Fruit fly (Drosophila melanogaster) whole organism, embryonic: Measurements from ENCODE around the gene CG5157.
A peak's percentile ranks its signal among the peaks of the same experiment; 100 is the strongest.

Experiments
- Bgb ChIP-seq: fragments of 200-800 bp; sonication (Bioruptor generic); IDR thresholded peaks from 2 replicates; pipeline ENCODE4 v1.3.6; 2022; ENCODE audit warnings: missing biosample characterization, missing genetic modification characterization; ENCODE audit not compliant: partially characterized antibody
- CG1024 ChIP-seq: fragments of 200-800 bp; sonication (Bioruptor generic); IDR thresholded peaks from 2 replicates; pipeline ENCODE4 v1.3.6; 2022; ENCODE audit warnings: missing biosample characterization, missing genetic modification characterization
- CG10543 ChIP-seq: fragments of 200-800 bp; sonication (Bioruptor generic); optimal IDR thresholded peaks from 3 replicates; lab custom pipeline; 2017; ENCODE audit warnings: missing biosample characterization, mild to moderate bottlenecking, missing genetic modification characterization, moderate library complexity
- CG11695 ChIP-seq: fragments of 200-800 bp; sonication (Bioruptor generic); IDR thresholded peaks from 3 replicates; pipeline ENCODE4 v1.3.6; 2022; ENCODE audit warnings: missing biosample characterization, missing genetic modification characterization
- CG11696 ChIP-seq: fragments of 200-800 bp; sonication (Bioruptor generic); IDR thresholded peaks from 2 replicates; pipeline ENCODE4 v1.3.6; 2022; ENCODE audit warnings: missing biosample characterization, missing genetic modification characterization
- CG12155 ChIP-seq: fragments of 200-800 bp; sonication (Bioruptor generic); optimal IDR thresholded peaks from 3 replicates; lab custom pipeline; 2016; ENCODE audit warnings: missing biosample characterization, missing genetic modification characterization
- CG1529 ChIP-seq: fragments of 200-800 bp; sonication (Bioruptor generic); optimal IDR thresholded peaks from 3 replicates; lab custom pipeline; 2018; ENCODE audit warnings: missing biosample characterization, missing genetic modification characterization
- CG1602 ChIP-seq: fragments of 200-800 bp; sonication (Bioruptor generic); optimal IDR thresholded peaks from 3 replicates; lab custom pipeline; 2016; ENCODE audit warnings: missing biosample characterization, missing genetic modification characterization
- CG17359 ChIP-seq: fragments of 200-800 bp; sonication (Bioruptor generic); optimal IDR thresholded peaks from 3 replicates; lab custom pipeline; 2018; ENCODE audit warnings: missing biosample characterization, mild to moderate bottlenecking, missing genetic modification characterization, moderate library complexity
- CG18262 ChIP-seq: fragments of 200-800 bp; optimal IDR thresholded peaks from 3 replicates; lab custom pipeline; 2019; ENCODE audit warnings: missing biosample characterization, mild to moderate bottlenecking, missing genetic modification characterization, moderate library complexity
- CG2116 ChIP-seq: fragments of 200-800 bp; sonication (Bioruptor generic); optimal IDR thresholded peaks from 3 replicates; lab custom pipeline; 2018; ENCODE audit warnings: missing biosample characterization, mild to moderate bottlenecking, missing genetic modification characterization
- CG2202 ChIP-seq: fragments of 200-800 bp; sonication (Bioruptor generic); optimal IDR thresholded peaks from 2 replicates; lab custom pipeline; 2018; ENCODE audit warnings: missing biosample characterization, mild to moderate bottlenecking, missing genetic modification characterization
- CG2712 ChIP-seq: fragments of 200-800 bp; optimal IDR thresholded peaks from 3 replicates; lab custom pipeline; 2019; ENCODE audit warnings: missing biosample characterization, mild to moderate bottlenecking, missing genetic modification characterization, moderate library complexity
- CG33557 ChIP-seq: fragments of 200-800 bp; sonication (Bioruptor generic); optimal IDR thresholded peaks from 2 replicates; lab custom pipeline; 2019; ENCODE audit warnings: missing biosample characterization, mild to moderate bottlenecking, missing genetic modification characterization, moderate library complexity
- CG3847 ChIP-seq: fragments of 200-800 bp; sonication (Bioruptor generic); IDR thresholded peaks from 2 replicates; pipeline ENCODE4 v1.3.6; 2022; ENCODE audit warnings: missing biosample characterization, missing genetic modification characterization
- CG43689 ChIP-seq: fragments of 200-800 bp; sonication (Bioruptor generic); IDR thresholded peaks from 2 replicates; pipeline ENCODE4 v1.3.6; 2022; ENCODE audit warnings: missing biosample characterization, missing genetic modification characterization
- CG6791 ChIP-seq: fragments of 200-800 bp; sonication (Bioruptor generic); IDR thresholded peaks from 3 replicates; pipeline ENCODE4 v1.3.6; 2022; ENCODE audit warnings: missing biosample characterization, missing genetic modification characterization; ENCODE audit not compliant: partially characterized antibody
- CG6854 ChIP-seq: fragments of 200-800 bp; sonication (Bioruptor generic); optimal IDR thresholded peaks from 3 replicates; lab custom pipeline; 2017; ENCODE audit warnings: missing biosample characterization, mild to moderate bottlenecking, missing genetic modification characterization
- CG7357 ChIP-seq: fragments of 200-800 bp; sonication (Bioruptor generic); IDR thresholded peaks from 3 replicates; pipeline ENCODE4 v1.3.6; 2022; ENCODE audit warnings: missing biosample characterization, missing genetic modification characterization
- CG8089 ChIP-seq: fragments of 200-800 bp; sonication (Bioruptor generic); optimal IDR thresholded peaks from 3 replicates; lab custom pipeline; 2016; ENCODE audit warnings: missing biosample characterization, missing genetic modification characterization
- CG9609 ChIP-seq: fragments of 200-800 bp; sonication (Bioruptor generic); optimal IDR thresholded peaks from 3 replicates; lab custom pipeline; 2016; ENCODE audit warnings: missing biosample characterization, missing genetic modification characterization
- Chrac-16 ChIP-seq: fragments of 200-800 bp; sonication (Bioruptor generic); optimal IDR thresholded peaks from 3 replicates; lab custom pipeline; 2016; ENCODE audit warnings: missing biosample characterization, missing genetic modification characterization
- CkIIα-i1 ChIP-seq: fragments of 200-800 bp; sonication (Bioruptor generic); IDR thresholded peaks from 2 replicates; pipeline ENCODE4 v1.3.6; 2022; ENCODE audit warnings: missing biosample characterization, missing genetic modification characterization
- Mrtf ChIP-seq: fragments of 200-800 bp; sonication (Bioruptor generic); IDR thresholded peaks from 3 replicates; pipeline ENCODE4 v1.3.6; 2022; ENCODE audit warnings: missing biosample characterization, missing genetic modification characterization
- Sin3A ChIP-seq: fragments of >200 bp; optimal IDR thresholded peaks from 2 replicates; lab custom pipeline; 2018
- Spps ChIP-seq: fragments of 200-800 bp; sonication (Bioruptor generic); optimal IDR thresholded peaks from 2 replicates; lab custom pipeline; 2018; ENCODE audit warnings: missing biosample characterization, mild to moderate bottlenecking, missing genetic modification characterization
- Vsx1 ChIP-seq: fragments of 200-800 bp; sonication (Bioruptor generic); optimal IDR thresholded peaks from 2 replicates; lab custom pipeline; 2017; ENCODE audit warnings: missing biosample characterization, mild to moderate bottlenecking, missing genetic modification characterization, missing genetic modification reagents
- ab ChIP-seq: fragments of 200-800 bp; sonication (Bioruptor generic); optimal IDR thresholded peaks from 2 replicates; lab custom pipeline; 2016; ENCODE audit warnings: missing biosample characterization, missing genetic modification characterization
- ac ChIP-seq: fragments of 200-800 bp; sonication (Bioruptor generic); optimal IDR thresholded peaks from 3 replicates; lab custom pipeline; 2017; ENCODE audit warnings: missing biosample characterization, mild to moderate bottlenecking, missing genetic modification characterization
- bigmax ChIP-seq: fragments of 200-800 bp; sonication (Bioruptor generic); optimal IDR thresholded peaks from 2 replicates; lab custom pipeline; 2018; ENCODE audit warnings: missing biosample characterization, mild to moderate bottlenecking, missing genetic modification characterization
- bsh ChIP-seq, 2 experiments: fragments of 200-800 bp; sonication (Bioruptor generic); optimal IDR thresholded peaks; 2 replicates each; lab custom pipeline; 2017 to 2018; ENCODE audit warnings: mild to moderate bottlenecking in 2 of 2, missing biosample characterization in 2 of 2, missing genetic modification characterization in 2 of 2, moderate library complexity in 1 of 2
- btn ChIP-seq: fragments of 200-800 bp; sonication (Bioruptor generic); optimal IDR thresholded peaks from 2 replicates; lab custom pipeline; 2016; ENCODE audit warnings: missing biosample characterization, missing genetic modification characterization
- cas ChIP-seq: fragments of 200-800 bp; sonication (Bioruptor generic); IDR thresholded peaks from 2 replicates; pipeline ENCODE4 v1.3.6; 2022; ENCODE audit warnings: missing biosample characterization, missing genetic modification characterization
- eve ChIP-seq, 2 experiments: fragments of >200 bp; optimal IDR thresholded peaks; 2 replicates each; lab custom pipeline; 2017; ENCODE audit warnings: missing biosample characterization in 2 of 2, missing genetic modification characterization in 2 of 2
- fd3F ChIP-seq: fragments of 200-800 bp; sonication (Bioruptor generic); optimal IDR thresholded peaks from 2 replicates; lab custom pipeline; 2018; ENCODE audit warnings: missing biosample characterization, mild to moderate bottlenecking, missing genetic modification characterization, moderate library complexity
- gcm2 ChIP-seq: fragments of 200-800 bp; sonication (Bioruptor generic); optimal IDR thresholded peaks from 2 replicates; lab custom pipeline; 2016; ENCODE audit warnings: missing biosample characterization, missing genetic modification characterization
- gro ChIP-seq: fragments of 200-800 bp; sonication (Bioruptor generic); optimal IDR thresholded peaks from 2 replicates; lab custom pipeline; 2016; ENCODE audit warnings: missing biosample characterization, missing genetic modification characterization
- hkb ChIP-seq, 2 experiments: fragments of 200-800 bp in 1 of 2; fragments of >200 bp in 1 of 2; sonication (Bioruptor generic) in 1 of 2; IDR thresholded peaks in 1 of 2; optimal IDR thresholded peaks in 1 of 2; 2 replicates each; pipeline versions ENCODE4 v1.3.6 to Lab custom; 2017 to 2022; ENCODE audit warnings: missing biosample characterization in 1 of 2, missing genetic modification characterization in 1 of 2
- nau ChIP-seq: fragments of 200-800 bp; sonication (Bioruptor generic); optimal IDR thresholded peaks from 3 replicates; lab custom pipeline; 2017; ENCODE audit warnings: missing biosample characterization, mild to moderate bottlenecking, missing genetic modification characterization, missing genetic modification reagents
- nerfin-1 ChIP-seq: fragments of 200-800 bp; sonication (Bioruptor generic); optimal IDR thresholded peaks from 3 replicates; lab custom pipeline; 2019; ENCODE audit warnings: missing biosample characterization, mild to moderate bottlenecking, missing genetic modification characterization, moderate library complexity
- onecut ChIP-seq: fragments of 200-800 bp; sonication (Bioruptor generic); IDR thresholded peaks from 2 replicates; pipeline ENCODE4 v1.3.6; 2022; ENCODE audit warnings: missing biosample characterization, missing genetic modification characterization
- peb ChIP-seq: fragments of 200-800 bp; sonication (Bioruptor generic); IDR thresholded peaks from 2 replicates; pipeline ENCODE4 v1.3.6; 2022; ENCODE audit warnings: missing biosample characterization, missing genetic modification characterization
- pfk ChIP-seq: fragments of 200-800 bp; sonication (Bioruptor generic); optimal IDR thresholded peaks from 2 replicates; lab custom pipeline; 2018; ENCODE audit warnings: missing biosample characterization, mild to moderate bottlenecking, missing genetic modification characterization, moderate library complexity
- pita ChIP-seq: fragments of 200-800 bp; sonication (Bioruptor generic); optimal IDR thresholded peaks from 2 replicates; lab custom pipeline; 2017; ENCODE audit warnings: missing biosample characterization, mild to moderate bottlenecking, missing genetic modification characterization
- pros ChIP-seq: fragments of 200-800 bp; sonication (Bioruptor generic); optimal IDR thresholded peaks from 3 replicates; lab custom pipeline; 2019; ENCODE audit warnings: missing biosample characterization, mild to moderate bottlenecking, missing genetic modification characterization, moderate library complexity
- sens-2 ChIP-seq: fragments of 200-800 bp; sonication (Bioruptor generic); IDR thresholded peaks from 2 replicates; pipeline ENCODE4 v1.3.6; 2022; ENCODE audit warnings: missing biosample characterization, missing genetic modification characterization
- vvl ChIP-seq: fragments of 200-800 bp; sonication (Bioruptor generic); IDR thresholded peaks from 2 replicates; pipeline ENCODE4 v1.3.6; 2022; ENCODE audit warnings: missing biosample characterization, missing genetic modification characterization
- zen ChIP-seq: fragments of 200-800 bp; sonication (Bioruptor generic); optimal IDR thresholded peaks from 3 replicates; lab custom pipeline; 2018; ENCODE audit warnings: missing biosample characterization, mild to moderate bottlenecking, missing genetic modification characterization, moderate library complexity

Gene CG5157

dm6 chr3L:16112069-16112820 is 25.4 kb downstream of the CG5157 start, which contains the start of gene Zn72D (continued):
- TF ChIP-seq CG1529 (no peak), Bgb (no peak; the same call in 1 of the 2 replicates), bigmax (GFP tag; lab: Kevin White, UChicago) (no peak), CG2712 (tag; lab: Kevin White, UChicago) (no peak), CG2116 (GFP tag; lab: Kevin White, UChicago) (peak; percentile 26)
- TF ChIP-seq, all 482 proteins: peak for 48

DNA sequence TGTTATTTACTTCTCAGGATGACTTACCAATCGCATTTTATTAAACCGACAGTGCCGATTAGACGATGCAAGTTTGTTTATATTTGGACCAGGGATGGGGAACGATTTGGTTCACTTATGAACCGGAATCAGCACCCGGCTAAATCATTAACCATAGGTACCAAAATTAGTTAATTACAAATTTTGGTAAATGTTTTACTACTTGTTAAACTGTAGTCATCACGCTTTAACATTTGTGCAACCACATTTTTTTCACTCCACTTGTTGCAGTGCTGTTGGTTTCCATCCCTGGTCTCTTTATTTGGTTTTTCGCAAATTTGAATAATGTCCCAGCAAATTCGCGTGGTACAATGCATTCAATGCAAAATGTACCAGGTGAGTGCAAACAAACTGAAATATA is 32.2 kb downstream of the CG5157 start, which contains the start of the genes IntS9 and CG43295:
Gene IntS9 (minus strand): TSS at position 100 of the 400 bp plus-strand sequence.
Gene CG43295 (plus strand): TSS at position 325 of the 400 bp plus-strand sequence.
- TF ChIP-seq CG6854 (GFP tag; lab: Kevin White, UChicago) (peak; percentile 5), cas (GFP tag; lab: Robert Waterston, UW) (peak; percentile 74; the same call in 1 of the 2 replicates), CG18262 (tag; lab: Kevin White, UChicago) (peak; percentile 79), CG33557 (GFP tag; lab: Kevin White, UChicago) (peak; percentile 63), gro (GFP tag; lab: Kevin White, UChicago) (no peak), CG43689 (peak; percentile 53), onecut (GFP tag; lab: Robert Waterston, UW) (peak; percentile 47), Sin3A (peak; percentile 39), CG12155 (GFP tag; lab: Kevin White, UChicago) (peak; percentile 81), CG7357 (GFP tag; lab: Robert Waterston, UW) (peak; percentile 69; the same call in 2 of the 3 replicates), CG3847 (GFP tag; lab: Robert Waterston, UW) (peak; percentile 65), sens-2 (GFP tag; lab: Robert Waterston, UW) (peak; percentile 77; the same call in 1 of the 2 replicates), pfk (no peak), bsh (GFP tag; optimal IDR thresholded peaks at IDR 0.05; lab: Kevin White, UChicago) (peak in 1 of 2 experiments; percentile 88), CG8089 (GFP tag; lab: Kevin White, UChicago) (peak; percentile 84), CG2202 (peak; percentile 55), CG10543 (GFP tag; lab: Kevin White, UChicago) (no peak), CG1024 (GFP tag; lab: Robert Waterston, UW) (peak; percentile 85), Spps (peak; percentile 81), pros (GFP tag; lab: Kevin White, UChicago) (no peak), fd3F (GFP tag; lab: Kevin White, UChicago) (peak; percentile 58), vvl (GFP tag; lab: Robert Waterston, UW) (peak; percentile 93), peb (GFP tag; lab: Robert Waterston, UW) (peak; percentile 72), nau (GFP tag; lab: Kevin White, UChicago) (no peak), hkb (optimal IDR thresholded peaks at IDR 0.05; lab: Kevin White, UChicago) (no peak), hkb (GFP tag; IDR thresholded peaks at IDR 0.05; lab: Robert Waterston, UW) (peak; percentile 89), CG9609 (GFP tag; lab: Kevin White, UChicago) (peak; percentile 85), CG11695 (GFP tag; lab: Robert Waterston, UW) (peak; percentile 77), btn (peak; percentile 80), zen (tag; lab: Kevin White, UChicago) (peak; percentile 86), nerfin-1 (tag; lab: Kevin White, UChicago) (no peak), CG1602 (GFP tag; lab: Kevin White, UChicago) (peak; percentile 81), CkIIα-i1 (0 out of 2 replicates have a peak, but pooled peaks have one; percentile 25), gcm2 (GFP tag; lab: Kevin White, UChicago) (peak; percentile 75), CG6791 (GFP tag; lab: Robert Waterston, UW) (no peak), pita (GFP tag; lab: Kevin White, UChicago) (no peak), Chrac-16 (GFP tag; lab: Kevin White, UChicago) (peak; percentile 89), ab (peak; percentile 75), Mrtf (GFP tag; lab: Robert Waterston, UW) (peak; percentile 61; the same call in 2 of the 3 replicates), CG17359 (tag; lab: Kevin White, UChicago) (peak; percentile 73), ac (GFP tag; lab: Kevin White, UChicago) (peak; percentile 7), CG11696 (peak; percentile 65), eve (GFP tag; optimal IDR thresholded peaks at IDR 0.05; lab: Kevin White, UChicago) (no peak), Vsx1 (no peak)
